Worm (Caenorhabditis elegans) whole organism, late embryonic: ENCODE data around the gene T02H6.7.
A peak's percentile ranks its signal among the peaks of the same experiment; 100 is the strongest.

Experiments
- ceh-31 ChIP-seq: sonication (generic microtip); optimal IDR thresholded peaks from 2 replicates; lab custom pipeline; 2016; ENCODE audit warnings: missing genetic modification characterization, missing compliant biosample characterization
- ceh-48 ChIP-seq: sonication (generic microtip); optimal IDR thresholded peaks from 2 replicates; lab custom pipeline; 2016; ENCODE audit warnings: missing genetic modification characterization, inconsistent platforms, missing compliant biosample characterization
- elt-2 ChIP-seq: sonication (generic microtip); optimal IDR thresholded peaks from 2 replicates; lab custom pipeline; 2016; ENCODE audit warnings: missing genetic modification reagents, missing genetic modification characterization, missing compliant biosample characterization
- fax-1 ChIP-seq: sonication (generic microtip); optimal IDR thresholded peaks from 2 replicates; lab custom pipeline; 2016; ENCODE audit warnings: missing genotype, missing genetic modification characterization, missing compliant biosample characterization
- lin-11 ChIP-seq: fragments of 200-800 bp; sonication (Bioruptor generic); optimal IDR thresholded peaks from 2 replicates; lab custom pipeline; 2018; ENCODE audit warnings: mild to moderate bottlenecking, missing genetic modification characterization, missing compliant biosample characterization
- nhr-11 ChIP-seq: fragments of 150-350 bp; optimal IDR thresholded peaks from 2 replicates; lab custom pipeline; 2014; ENCODE audit warnings: missing biosample characterization, missing genetic modification characterization
- odd-2 ChIP-seq: sonication (generic microtip); optimal IDR thresholded peaks from 2 replicates; lab custom pipeline; 2017; ENCODE audit warnings: antibody characterized with exemption, mild to moderate bottlenecking, missing genetic modification characterization, missing compliant biosample characterization
- tbx-2 ChIP-seq: sonication (generic microtip); optimal IDR thresholded peaks from 2 replicates; lab custom pipeline; 2016; ENCODE audit warnings: missing genetic modification characterization, missing compliant biosample characterization

- no peak for TF ChIP-seq odd-2 (tag; lab: Kevin White, UChicago)
- no peak for TF ChIP-seq lin-11 (tag; lab: Kevin White, UChicago)
- peak; percentile 74 for TF ChIP-seq ceh-48 (tag; lab: Kevin White, UChicago)
- no peak for TF ChIP-seq elt-2 (tag; lab: Kevin White, UChicago)
- no peak for TF ChIP-seq nhr-11 (tag; lab: Kevin White, UChicago)
- TF ChIP-seq fax-1 (tag; lab: Kevin White, UChicago), result no peak
- no peak for TF ChIP-seq tbx-2 (tag; lab: Kevin White, UChicago)
- no peak for TF ChIP-seq ceh-31 (tag; lab: Kevin White, UChicago)
These were observed 41.6 kb downstream of the T02H6.7 start for ce11 chrII:724004-724403.
